Worm (Caenorhabditis elegans) whole organism, L2 larva: ENCODE measurements around the gene C25F6.8.

Source experiments
- ama-1 ChIP-seq: fragments of 150-350 bp; optimal IDR thresholded peaks from 2 replicates; lab custom pipeline; 2018; ENCODE audit warnings: inconsistent platforms
- dmd-4 ChIP-seq: sonication (generic microtip); optimal IDR thresholded peaks from 2 replicates; lab custom pipeline; 2017; ENCODE audit warnings: missing biosample characterization, missing genetic modification characterization
- fos-1 ChIP-seq: fragments of 150-350 bp; optimal IDR thresholded peaks from 2 replicates; lab custom pipeline; 2014; ENCODE audit warnings: missing biosample characterization, missing genetic modification characterization
- lin-39 ChIP-seq: fragments of 150-350 bp; optimal IDR thresholded peaks from 2 replicates; lab custom pipeline; 2014; ENCODE audit warnings: missing biosample characterization, missing genetic modification reagents, missing genetic modification characterization
- lsy-2 ChIP-seq, 2 experiments: fragments of 150-350 bp in 1 of 2; sonication (generic microtip) in 1 of 2; optimal IDR thresholded peaks; 2 replicates each; lab custom pipeline; 2014 to 2017; ENCODE audit warnings: missing biosample characterization in 2 of 2, missing genetic modification characterization in 2 of 2
- mdl-1 ChIP-seq, 2 experiments: fragments of 150-350 bp in 1 of 2; sonication (generic microtip) in 1 of 2; optimal IDR thresholded peaks; 2 replicates each; lab custom pipeline; 2017; ENCODE audit warnings: missing biosample characterization in 2 of 2, missing genetic modification characterization in 2 of 2
- nhr-23 ChIP-seq: fragments of 150-350 bp; optimal IDR thresholded peaks from 2 replicates; lab custom pipeline; 2014; ENCODE audit warnings: missing biosample characterization, missing genetic modification reagents, missing genetic modification characterization
- skn-1 ChIP-seq: sonication (generic microtip); optimal IDR thresholded peaks from 2 replicates; lab custom pipeline; 2017; ENCODE audit warnings: missing biosample characterization, missing genetic modification characterization
- sma-9 ChIP-seq, 2 experiments: fragments of 150-350 bp in 1 of 2; sonication (generic microtip) in 1 of 2; optimal IDR thresholded peaks; 2 replicates each; lab custom pipeline; 2014 to 2016; ENCODE audit warnings: missing genetic modification characterization in 2 of 2, mild to moderate bottlenecking in 1 of 2, missing biosample characterization in 1 of 2, missing compliant biosample characterization in 1 of 2, missing genetic modification reagents in 1 of 2, moderate library complexity in 1 of 2
- snpc-4 ChIP-seq: fragments of 150-350 bp; optimal IDR thresholded peaks from 2 replicates; lab custom pipeline; 2014; ENCODE audit warnings: missing biosample characterization, missing genetic modification characterization
- unc-62 ChIP-seq: fragments of 150-350 bp; optimal IDR thresholded peaks from 2 replicates; lab custom pipeline; 2014; ENCODE audit warnings: missing biosample characterization, missing genetic modification reagents, missing genetic modification characterization
- ztf-11 ChIP-seq: sonication (generic microtip); optimal IDR thresholded peaks from 2 replicates; lab custom pipeline; 2017; ENCODE audit warnings: missing biosample characterization, missing genetic modification characterization

DNA sequence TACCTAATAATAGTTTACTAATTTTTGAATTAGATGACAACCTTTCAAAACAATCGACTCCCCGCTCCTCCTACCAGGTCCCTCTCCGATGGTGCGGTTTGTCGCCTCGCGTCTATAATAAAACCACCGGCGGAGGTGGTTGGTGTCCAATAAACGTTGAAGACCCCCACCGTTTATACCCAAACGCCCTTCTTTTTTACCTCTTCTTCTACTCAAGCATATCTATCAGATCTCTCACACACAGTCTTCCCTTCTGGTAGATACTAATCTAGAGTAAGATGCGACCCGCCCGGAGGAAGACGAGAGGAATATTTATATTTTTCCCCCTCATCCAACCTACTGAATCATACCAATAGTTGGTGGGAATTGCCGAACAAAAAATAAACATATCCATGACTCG is 30.8 kb downstream of the C25F6.8 start:
- TF ChIP-seq ztf-11 (tag; lab: Kevin White, UChicago), result no peak
- no peak for TF ChIP-seq dmd-4
- no peak for TF ChIP-seq snpc-4
- TF ChIP-seq lin-39 (tag; lab: Kevin White, UChicago), result no peak
- peak; percentile 4 for TF ChIP-seq sma-9 (GFP tag; optimal IDR thresholded peaks at IDR 0.05; lab: Kevin White, UChicago)
- no peak for TF ChIP-seq sma-9 (tag; optimal IDR thresholded peaks at IDR 0.05; lab: Kevin White, UChicago)
- no peak for TF ChIP-seq lsy-2 (tag; optimal IDR thresholded peaks at IDR 0.05; lab: Kevin White, UChicago)
- TF ChIP-seq ama-1 (lab: Kevin White, UChicago), result no peak
- TF ChIP-seq fos-1, result no peak
- no peak for TF ChIP-seq skn-1
- TF ChIP-seq nhr-23 (tag; lab: Kevin White, UChicago), result no peak
- TF ChIP-seq unc-62 (GFP tag; lab: Kevin White, UChicago), result no peak
- no peak for TF ChIP-seq mdl-1 (tag; optimal IDR thresholded peaks at IDR 0.05; lab: Kevin White, UChicago)
